Worm (Caenorhabditis elegans) whole organism, dauer: ENCODE measurements around the gene malt-1.
"Not testable (repeated sequence)": the region's sequence is repeated elsewhere in the genome, so short reads cannot be mapped to it uniquely, and the experiment has no call there.

Source experiments
- unc-62 ChIP-seq: sonication (generic microtip); optimal IDR thresholded peaks from 2 replicates; lab custom pipeline; 2017; ENCODE audit warnings: missing biosample characterization, missing genetic modification reagents, missing genetic modification characterization

The malt-1 gene

DNA sequence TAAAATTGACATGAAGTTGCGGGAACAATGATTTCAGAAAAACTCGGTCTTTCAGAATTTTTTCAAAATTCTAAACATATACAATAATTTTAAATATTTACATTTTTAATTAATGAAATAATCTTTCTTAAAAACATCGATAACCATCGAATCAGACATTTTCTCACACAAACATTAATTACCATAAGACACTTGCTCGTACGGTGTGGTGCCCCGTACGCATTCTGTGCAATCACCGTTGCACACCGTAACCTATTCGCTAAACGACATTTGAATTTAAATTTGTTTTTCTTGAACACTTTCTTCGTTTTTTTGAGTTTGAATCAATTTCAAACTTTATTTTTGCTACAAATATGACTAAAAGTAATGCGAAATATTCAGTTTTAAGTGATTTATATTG lies 27.3 kb downstream of the malt-1 start:
- no peak for TF ChIP-seq unc-62

ce11 chrII:6919363-6919851 lies 31.7 kb downstream of the malt-1 start, which contains the start of gene B0252.1:
Gene B0252.1, plus strand, starts transcription at chrII:6919680.
- no peak for TF ChIP-seq unc-62

- TF ChIP-seq unc-62: no peak
Measured at ce11 chrII:6918862-6919261, 32.2 kb downstream of the malt-1 start, which contains the start of gene B0252.5. Gene B0252.5, minus strand, starts transcription at chrII:6918878.

ce11 chrII:6917710-6918109 lies 33.4 kb downstream of the malt-1 start, which contains the start of gene B0252.11:
Gene B0252.11, minus strand, starts transcription at chrII:6917810.
- TF ChIP-seq unc-62: no peak

- no peak for TF ChIP-seq unc-62
Measured at ce11 chrII:6915875-6916274, 35.2 kb downstream of the malt-1 start, which contains the start of gene B0252.8. Gene B0252.8, plus strand, starts transcription at chrII:6916166.

DNA sequence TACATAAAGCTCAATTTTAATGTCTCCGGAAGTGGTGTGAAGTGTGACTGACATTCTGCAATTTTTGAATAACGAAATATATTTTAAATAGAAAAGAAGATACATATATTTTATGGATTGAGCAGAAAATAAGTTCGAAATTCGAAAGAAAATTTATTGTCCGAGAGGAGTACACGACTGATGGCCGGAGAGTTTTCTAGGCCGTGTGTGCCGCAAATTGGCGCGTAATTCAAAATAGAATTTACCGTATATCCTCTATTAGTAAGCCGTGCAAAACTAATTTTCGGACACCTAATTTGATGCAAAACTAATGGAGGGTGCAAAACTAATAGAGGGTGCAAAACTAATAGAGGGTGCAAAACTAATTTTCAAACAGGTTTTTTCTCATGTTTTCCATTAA lies 37.8 kb downstream of the malt-1 start, which contains the start of gene cyn-10:
TSS of gene cyn-10 (minus strand) at position 57 of the 400 bp plus-strand sequence.
- no peak for TF ChIP-seq unc-62

- no peak for TF ChIP-seq unc-62
Measured at ce11 chrII:6909568-6910122, 41.5 kb downstream of the malt-1 start, which contains the start of gene asm-1. Gene asm-1, plus strand, starts transcription at chrII:6910072.

- no peak for TF ChIP-seq unc-62
Measured at ce11 chrII:6908689-6909088, 42.4 kb downstream of the malt-1 start.

ce11 chrII:6907657-6908056 lies 43.4 kb downstream of the malt-1 start, which contains the start of gene B0252.3:
Gene B0252.3, minus strand, starts transcription at chrII:6907757.
- not testable (repeated sequence) for TF ChIP-seq unc-62

ce11 chrII:6901795-6902194 lies 49.3 kb downstream of the malt-1 start, which contains the start of gene psmd-9:
Gene psmd-9, plus strand, starts transcription at chrII:6902095.
- TF ChIP-seq unc-62: no peak

DNA sequence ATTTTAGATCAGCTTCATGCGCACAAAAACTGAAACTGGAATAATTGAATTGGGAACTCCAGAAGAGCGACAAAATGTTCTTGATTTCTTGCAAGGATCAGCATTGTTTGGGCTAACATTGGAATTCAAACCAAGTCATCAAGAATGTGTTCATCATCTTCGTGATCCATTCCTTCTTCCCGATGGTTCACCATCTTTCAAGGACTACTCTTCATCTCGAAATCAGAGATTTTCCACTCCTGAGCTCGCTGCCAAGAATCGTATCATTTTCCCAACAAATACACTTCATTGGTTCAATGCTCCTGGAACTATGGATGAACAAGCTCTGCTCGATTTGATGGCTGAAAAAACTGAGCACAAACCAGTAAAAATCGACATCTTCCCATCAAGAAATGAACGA lies 50.4 kb downstream of the malt-1 start:
- no peak for TF ChIP-seq unc-62

ce11 chrII:6898017-6898779 lies 52.9 kb downstream of the malt-1 start, which contains the start of gene hrpl-1:
Gene hrpl-1, plus strand, starts transcription at chrII:6898729.
- TF ChIP-seq unc-62: no peak
